Fruit fly (Drosophila melanogaster): Measurements from ENCODE around the gene CG12483.

Gene CG12483

dm6 chr3L:131151-131997 lies 33.2 kb upstream of the CG12483 start (continued):
- TF ChIP-seq nerfin-2 (GFP tag; IDR thresholded peaks at IDR 0.05; ENCODE audit: partially characterized antibody) = no peak; the same call in 1 of the 2 replicates
- TF ChIP-seq C15 (GFP tag; IDR thresholded peaks at IDR 0.05) = no peak
- peak; percentile 62 for TF ChIP-seq CG32767 (GFP tag; IDR thresholded peaks at IDR 0.05)
- no peak for TF ChIP-seq ato (GFP tag; IDR thresholded peaks at IDR 0.05; ENCODE audit: partially characterized antibody)
- TF ChIP-seq CG7556 (GFP tag; optimal IDR thresholded peaks at IDR 0.05) = no peak
- TF ChIP-seq Dad (GFP tag; optimal IDR thresholded peaks at IDR 0.05) = peak; percentile 39
- TF ChIP-seq CG18619 (GFP tag; optimal IDR thresholded peaks at IDR 0.05) = no peak
- no peak for TF ChIP-seq mld (GFP tag; IDR thresholded peaks at IDR 0.05; ENCODE audit: partially characterized antibody)
- no peak for TF ChIP-seq H15 (GFP tag; IDR thresholded peaks at IDR 0.05)
- TF ChIP-seq CG12071 (GFP tag; optimal IDR thresholded peaks at IDR 0.05) = peak; percentile 53
- TF ChIP-seq tio (GFP tag; optimal IDR thresholded peaks at IDR 0.05) = no peak
- TF ChIP-seq inv (GFP tag; IDR thresholded peaks at IDR 0.05; ENCODE audit: partially characterized antibody) = no peak
- peak; percentile 43 for TF ChIP-seq Nf-YB (GFP tag; optimal IDR thresholded peaks at IDR 0.05)
- TF ChIP-seq CG11085 (GFP tag; IDR thresholded peaks at IDR 0.05) = 0 out of 2 replicates have a peak, but pooled peaks have one; percentile 12
- peak; percentile 61; the same call in 1 of the 2 replicates for TF ChIP-seq Bgb (GFP tag; IDR thresholded peaks at IDR 0.05; ENCODE audit: partially characterized antibody)
- peak; percentile 78 for TF ChIP-seq pfk (GFP tag; optimal IDR thresholded peaks at IDR 0.05)
- TF ChIP-seq B-H2 (GFP tag; optimal IDR thresholded peaks at IDR 0.05) = no peak
- peak; percentile 49 for TF ChIP-seq CG17359 (tag; optimal IDR thresholded peaks at IDR 0.05)
- no peak for TF ChIP-seq Aef1 (GFP tag; IDR thresholded peaks at IDR 0.05)
- TF ChIP-seq dati (GFP tag; IDR thresholded peaks at IDR 0.05) = no peak
- TF ChIP-seq schlank (tag; optimal IDR thresholded peaks at IDR 0.05) = peak; percentile 15
- TF ChIP-seq CG12391 (tag; optimal IDR thresholded peaks at IDR 0.05) = no peak
- TF ChIP-seq CG14965 (GFP tag; optimal IDR thresholded peaks at IDR 0.05; ENCODE audit: borderline replicate concordance) = no peak
- TF ChIP-seq ash1 (GFP tag; optimal IDR thresholded peaks at IDR 0.05) = peak; percentile 59
- no peak for TF ChIP-seq lmd (GFP tag; IDR thresholded peaks at IDR 0.05)
- peak; percentile 87 for TF ChIP-seq mirr (GFP tag; optimal IDR thresholded peaks at IDR 0.05)
- no peak for TF ChIP-seq CG8478 (optimal IDR thresholded peaks at IDR 0.05)
- TF ChIP-seq ro (GFP tag; IDR thresholded peaks at IDR 0.05) = no peak
- TF ChIP-seq psq (GFP tag; optimal IDR thresholded peaks at IDR 0.05) = peak; percentile 99
- peak; percentile 28 for TF ChIP-seq ems (GFP tag; optimal IDR thresholded peaks at IDR 0.05)
- TF ChIP-seq CG2120 (GFP tag; optimal IDR thresholded peaks at IDR 0.05) = no peak
- TF ChIP-seq Rfx (GFP tag; IDR thresholded peaks at IDR 0.05) = peak; percentile 45; the same call in 1 of the 2 replicates
- TF ChIP-seq fd3F (GFP tag; optimal IDR thresholded peaks at IDR 0.05) = no peak
- TF ChIP-seq slou (GFP tag; optimal IDR thresholded peaks at IDR 0.05) = no peak
- TF ChIP-seq pnt (GFP tag; optimal IDR thresholded peaks at IDR 0.05) = no peak
- TF ChIP-seq zf30C (GFP tag; optimal IDR thresholded peaks at IDR 0.05) = peak; percentile 54
- peak; percentile 23 for TF ChIP-seq salm (tag; optimal IDR thresholded peaks at IDR 0.05)
- TF ChIP-seq crol (GFP tag; IDR thresholded peaks at IDR 0.05) = peak; percentile 82
- TF ChIP-seq Six4 (GFP tag; optimal IDR thresholded peaks at IDR 0.05) = no peak
- TF ChIP-seq onecut (GFP tag; IDR thresholded peaks at IDR 0.05) = peak; percentile 36
- TF ChIP-seq CG6689 (GFP tag; IDR thresholded peaks at IDR 0.05) = 0 out of 2 replicates have a peak, but pooled peaks have one; percentile 7
- TF ChIP-seq gem (tag; optimal IDR thresholded peaks at IDR 0.05) = no peak
- TF ChIP-seq CG2199 (GFP tag; IDR thresholded peaks at IDR 0.05) = peak; percentile 53; the same call in 1 of the 3 replicates
- peak; percentile 97 for TF ChIP-seq kni (GFP tag; optimal IDR thresholded peaks at IDR 0.05)
- TF ChIP-seq Lhr (GFP tag; optimal IDR thresholded peaks at IDR 0.05) = no peak
- no peak for TF ChIP-seq CG9797 (GFP tag; optimal IDR thresholded peaks at IDR 0.05)
- TF ChIP-seq CG6654 (GFP tag; optimal IDR thresholded peaks at IDR 0.05) = no peak
- no peak for TF ChIP-seq CG10147 (GFP tag; optimal IDR thresholded peaks at IDR 0.05)
- no peak for TF ChIP-seq TFAM (GFP tag; optimal IDR thresholded peaks at IDR 0.05)

Measured in whole organism, embryonic.